Worm (Caenorhabditis elegans) whole organism, L4/young adult: ENCODE results near the gene srg-21.

Experiments used
- W03F9.2 ChIP-seq: fragments of 150-350 bp; optimal IDR thresholded peaks from 2 replicates; lab custom pipeline; 2014; ENCODE audit warnings: missing biosample characterization, missing genetic modification characterization
- him-1 ChIP-seq: sonication (generic microtip); optimal IDR thresholded peaks from 2 replicates; lab custom pipeline; 2016; ENCODE audit warnings: missing genotype, missing genetic modification reagents, missing genetic modification characterization, missing compliant biosample characterization

ce11 chrII:3045875-3046274 lies 45.3 kb downstream of the srg-21 start, which contains the start of gene sri-30:
- TF ChIP-seq W03F9.2 (tag; lab: Kevin White, UChicago) (no peak), him-1 (no peak)
